Worm (Caenorhabditis elegans): ENCODE measurements around the gene wrt-3.

- TF ChIP-seq med-1 (GFP tag; optimal IDR thresholded peaks at IDR 0.05; ENCODE audit: insufficient read depth) (no peak), ztf-23 (GFP tag; IDR thresholded peaks at IDR 0.05) (no peak), tab-1 (GFP tag; IDR thresholded peaks at IDR 0.05) (no peak), ztf-29 (GFP tag; IDR thresholded peaks at IDR 0.05) (no peak)
These were observed 31.4 kb upstream of the wrt-3 start, which contains the start of gene ethe-1 for ce11 chrIV:9508612-9509011.
